Fruit fly (Drosophila melanogaster) Kc167 (cell line): ENCODE measurements around the gene Ppat-Dpck.

ENCODE experiments used
- Sin3A ChIP-seq: fragments of >200 bp; optimal IDR thresholded peaks from 2 replicates; lab custom pipeline; 2018; ENCODE audit warnings: missing external identifiers
- psq ChIP-seq: fragments of >200 bp; optimal IDR thresholded peaks from 2 replicates; lab custom pipeline; 2017; ENCODE audit warnings: missing external identifiers

The Ppat-Dpck gene

dm6 chr3L:5731639-5732038, 37.0 kb downstream of the Ppat-Dpck start:
- TF ChIP-seq Sin3A (lab: Kevin White, UChicago) (no peak), psq (no peak)
